Fruit fly (Drosophila melanogaster): ENCODE results near the gene bdwf.

Gene bdwf

DNA sequence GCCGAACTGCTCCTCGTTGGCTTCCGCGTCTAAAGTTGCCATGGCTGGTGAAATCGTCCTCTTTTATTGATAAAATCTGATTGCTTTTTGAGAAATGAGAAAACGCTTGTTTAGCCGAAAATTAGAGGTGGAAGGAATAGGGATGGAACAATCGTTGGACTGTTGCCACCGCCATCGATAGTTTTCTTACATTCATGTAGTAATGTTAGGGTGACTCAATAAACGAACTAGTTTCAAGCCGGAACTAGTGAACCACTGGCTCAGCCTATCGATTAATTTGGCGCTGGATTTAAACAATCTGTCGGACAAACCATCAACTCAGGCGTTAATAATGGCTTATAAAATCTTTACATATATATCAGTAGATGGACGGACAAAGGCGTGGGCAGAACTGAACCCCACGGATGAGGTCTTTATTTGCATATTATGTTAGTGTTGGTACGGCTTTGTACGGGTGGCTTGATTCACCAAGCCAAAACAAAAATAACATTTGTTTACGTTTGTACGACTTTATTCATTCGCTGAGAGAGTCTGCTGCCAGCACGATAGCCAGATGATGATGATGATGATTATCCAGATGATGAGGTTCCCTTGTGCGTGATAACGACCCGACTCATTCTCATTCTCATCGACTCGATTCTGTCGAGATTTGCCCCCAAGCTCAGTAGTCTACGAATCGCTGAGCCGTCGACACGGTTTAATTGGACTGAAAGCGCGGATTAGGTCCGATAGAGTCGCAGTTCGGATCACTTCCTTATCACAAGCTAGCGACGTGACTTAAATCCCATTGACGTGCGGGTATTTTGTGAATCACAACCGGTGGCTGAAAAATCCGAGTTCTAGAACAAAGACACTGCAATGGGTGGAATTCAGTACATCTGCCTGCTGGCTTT is 40.5 kb downstream of the bdwf start, which contains the start of the genes Sf3a1 and Irc (continued):
- no peak for TF ChIP-seq cato (GFP tag; optimal IDR thresholded peaks at IDR 0.05; ENCODE audit: borderline replicate concordance)
- peak in 1 of 2 experiments; percentile 29 for TF ChIP-seq Eip74EF (GFP tag; optimal IDR thresholded peaks at IDR 0.05)
- TF ChIP-seq Atf6 (GFP tag; IDR thresholded peaks at IDR 0.05) = no peak
- no peak for TF ChIP-seq Fer2 (tag; optimal IDR thresholded peaks at IDR 0.05)
- TF ChIP-seq Rfx (GFP tag; IDR thresholded peaks at IDR 0.05) = peak; percentile 73
- peak; percentile 100 for TF ChIP-seq CG17568 (GFP tag; optimal IDR thresholded peaks at IDR 0.05)
- peak; percentile 52 for TF ChIP-seq gro (GFP tag; optimal IDR thresholded peaks at IDR 0.05)
- TF ChIP-seq Bteb2 (GFP tag; optimal IDR thresholded peaks at IDR 0.05) = no peak
- TF ChIP-seq nerfin-2 (GFP tag; IDR thresholded peaks at IDR 0.05; ENCODE audit: partially characterized antibody) = peak; percentile 91
- TF ChIP-seq fd102C (GFP tag; optimal IDR thresholded peaks at IDR 0.05) = no peak
- peak; percentile 43 for TF ChIP-seq phol (tag; optimal IDR thresholded peaks at IDR 0.05)
- no peak for TF ChIP-seq Meics (GFP tag; optimal IDR thresholded peaks at IDR 0.05)
- TF ChIP-seq CG9932 (GFP tag; IDR thresholded peaks at IDR 0.05) = peak; percentile 75
- TF ChIP-seq Opbp (GFP tag; IDR thresholded peaks at IDR 0.05; ENCODE audit: partially characterized antibody) = peak; percentile 97
- TF ChIP-seq gcm (GFP tag; optimal IDR thresholded peaks at IDR 0.05) = no peak
- peak; percentile 89 for TF ChIP-seq sna (GFP tag; IDR thresholded peaks at IDR 0.05; ENCODE audit: partially characterized antibody)
- no peak for TF ChIP-seq CG4404 (GFP tag; IDR thresholded peaks at IDR 0.05)
- peak; percentile 46; the same call in 1 of the 3 replicates for TF ChIP-seq CG34422 (GFP tag; IDR thresholded peaks at IDR 0.05)
- TF ChIP-seq Spps (tag; optimal IDR thresholded peaks at IDR 0.05) = no peak
- peak; percentile 10 for TF ChIP-seq grn (GFP tag; optimal IDR thresholded peaks at IDR 0.05)
- no peak for TF ChIP-seq CG11723 (GFP tag; optimal IDR thresholded peaks at IDR 0.05)
- TF ChIP-seq CG2712 (tag; optimal IDR thresholded peaks at IDR 0.05) = peak; percentile 51
- no peak for TF ChIP-seq zfh1 (GFP tag; IDR thresholded peaks at IDR 0.05)
- TF ChIP-seq crc (GFP tag; optimal IDR thresholded peaks at IDR 0.05) = no peak
- peak; percentile 42 for TF ChIP-seq CG10267 (tag; optimal IDR thresholded peaks at IDR 0.05)
- peak; percentile 95 for TF ChIP-seq CG34224 (GFP tag; IDR thresholded peaks at IDR 0.05; ENCODE audit: partially characterized antibody)
- no peak for TF ChIP-seq CG4328 (GFP tag; optimal IDR thresholded peaks at IDR 0.05)
- no peak for TF ChIP-seq odd (GFP tag; optimal IDR thresholded peaks at IDR 0.05)
- peak; percentile 9 for TF ChIP-seq Fer1 (GFP tag; optimal IDR thresholded peaks at IDR 0.05)
- peak; percentile 0 for TF ChIP-seq BtbVII (GFP tag; optimal IDR thresholded peaks at IDR 0.05)
- TF ChIP-seq Doc3 (GFP tag; IDR thresholded peaks at IDR 0.05; ENCODE audit: partially characterized antibody) = peak; percentile 93
- TF ChIP-seq CG10979 (tag; optimal IDR thresholded peaks at IDR 0.05) = no peak
- no peak for TF ChIP-seq tio (GFP tag; optimal IDR thresholded peaks at IDR 0.05)
- TF ChIP-seq CG16779 (GFP tag; IDR thresholded peaks at IDR 0.05) = no peak
- TF ChIP-seq corto (GFP tag; optimal IDR thresholded peaks at IDR 0.05) = no peak
- TF ChIP-seq HmgD (GFP tag; optimal IDR thresholded peaks at IDR 0.05) = peak; percentile 87
- TF ChIP-seq Taf1 (GFP tag; IDR thresholded peaks at IDR 0.05) = no peak
- TF ChIP-seq CG4617 (GFP tag; optimal IDR thresholded peaks at IDR 0.05; ENCODE audit: borderline replicate concordance) = peak; percentile 90
- no peak for TF ChIP-seq Bdp1 (GFP tag; optimal IDR thresholded peaks at IDR 0.05)
- TF ChIP-seq zfh2 (GFP tag; optimal IDR thresholded peaks at IDR 0.05) = peak; percentile 46
- no peak for TF ChIP-seq NK7.1 (GFP tag; optimal IDR thresholded peaks at IDR 0.05)
- no peak for TF ChIP-seq CG10209 (GFP tag; optimal IDR thresholded peaks at IDR 0.05)
- no peak for TF ChIP-seq tup (GFP tag; optimal IDR thresholded peaks at IDR 0.05)
- peak; percentile 20 for TF ChIP-seq Mad (GFP tag; optimal IDR thresholded peaks at IDR 0.05)
- TF ChIP-seq Gug (GFP tag; IDR thresholded peaks at IDR 0.05) = no peak; the same call in 3 of the 4 replicates
- no peak for TF ChIP-seq kah (GFP tag; optimal IDR thresholded peaks at IDR 0.05)
- no peak for TF ChIP-seq mirr (GFP tag; optimal IDR thresholded peaks at IDR 0.05)
- TF ChIP-seq CkIIα-i1 (GFP tag; IDR thresholded peaks at IDR 0.05) = no peak
